Worm (Caenorhabditis elegans) whole organism, young adult: ENCODE data around the gene hpo-33.

Experiments used
- Y67H2A.10 ChIP-seq: fragments of 200-800 bp; sonication (Bioruptor generic); conservative IDR thresholded peaks from 2 replicates; pipeline ENCODE4 v1.3.6; 2022; ENCODE audit warnings: missing genetic modification reagents, missing genetic modification characterization, missing compliant biosample characterization
- ama-1 ChIP-seq, 3 experiments: fragments of 150-350 bp in 1 of 3; sonication (generic microtip) in 2 of 3; optimal IDR thresholded peaks; 2 replicates each; lab custom pipeline; 2014 to 2018; ENCODE audit warnings: missing biosample characterization in 2 of 3, missing genetic modification characterization in 2 of 3, missing genetic modification reagents in 2 of 3
- atf-7 ChIP-seq: sonication (generic microtip); optimal IDR thresholded peaks from 2 replicates; lab custom pipeline; 2017; ENCODE audit warnings: mild to moderate bottlenecking, missing genetic modification characterization, missing compliant biosample characterization
- cebp-2 ChIP-seq: fragments of 200-800 bp; sonication (Bioruptor generic); IDR thresholded peaks from 2 replicates; pipeline ENCODE4 v1.3.6; 2022; ENCODE audit warnings: missing genetic modification characterization, missing compliant biosample characterization
- dpl-1 ChIP-seq: fragments of 150-350 bp; optimal IDR thresholded peaks from 2 replicates; lab custom pipeline; 2014; ENCODE audit warnings: missing biosample characterization, missing genetic modification reagents, missing genetic modification characterization
- gei-17 ChIP-seq: fragments of 200-800 bp; sonication (Bioruptor generic); optimal IDR thresholded peaks from 2 replicates; lab custom pipeline; 2018; ENCODE audit warnings: mild to moderate bottlenecking, missing genetic modification characterization, missing compliant biosample characterization
- let-607 ChIP-seq, 2 experiments: fragments of 200-800 bp in 1 of 2; sonication (Bioruptor generic) in 1 of 2; sonication (generic microtip) in 1 of 2; optimal IDR thresholded peaks; 2 replicates each; lab custom pipeline; 2016 to 2018; ENCODE audit warnings: mild to moderate bottlenecking in 2 of 2, missing compliant biosample characterization in 2 of 2, missing genetic modification characterization in 2 of 2, moderate library complexity in 2 of 2, missing genotype in 1 of 2
- mcd-1 ChIP-seq: fragments of 200-800 bp; sonication (Bioruptor generic); IDR thresholded peaks from 2 replicates; pipeline ENCODE4 v1.3.6; 2022; ENCODE audit warnings: missing genetic modification reagents, missing genetic modification characterization, missing compliant biosample characterization
- unc-62 ChIP-seq: fragments of 150-350 bp; optimal IDR thresholded peaks from 2 replicates; lab custom pipeline; 2014; ENCODE audit warnings: missing biosample characterization, missing genetic modification reagents, missing genetic modification characterization
- ztf-25 ChIP-seq: fragments of 200-800 bp; sonication (Bioruptor generic); IDR thresholded peaks from 2 replicates; pipeline ENCODE4 v1.3.6; 2022; ENCODE audit warnings: missing genetic modification reagents, missing genetic modification characterization, missing compliant biosample characterization

ce11 chrV:17079795-17080194, 37.4 kb downstream of the hpo-33 start, which contains the start of gene srw-20:
- TF ChIP-seq gei-17 (GFP tag; lab: Kevin White, UChicago) (no peak), mcd-1 (GFP tag; lab: Robert Waterston, UW) (no peak), ama-1 (optimal IDR thresholded peaks at IDR 0.05; lab: Kevin White, UChicago) (no peak), ama-1 (GFP tag; optimal IDR thresholded peaks at IDR 0.05; lab: Kevin White, UChicago) (no peak), cebp-2 (GFP tag; lab: Robert Waterston, UW) (no peak), unc-62 (GFP tag; lab: Kevin White, UChicago) (no peak), ztf-25 (GFP tag; lab: Robert Waterston, UW) (no peak), atf-7 (tag; lab: Kevin White, UChicago) (no peak), dpl-1 (GFP tag; lab: Kevin White, UChicago) (no peak), Y67H2A.10 (GFP tag; lab: Robert Waterston, UW) (no peak), let-607 (tag; optimal IDR thresholded peaks at IDR 0.05; lab: Kevin White, UChicago) (no peak)
